Fruit fly (Drosophila melanogaster) whole organism, embryonic: Measurements from ENCODE around the gene dally.

ENCODE experiments used
- Adf1 ChIP-seq: fragments of 200-800 bp; sonication (Bioruptor generic); IDR thresholded peaks from 2 replicates; pipeline ENCODE4 v1.3.6; 2022; ENCODE audit warnings: missing biosample characterization, missing genetic modification characterization
- CG10565 ChIP-seq: fragments of 200-800 bp; sonication (Bioruptor generic); optimal IDR thresholded peaks from 3 replicates; lab custom pipeline; 2016; ENCODE audit warnings: missing biosample characterization, mild to moderate bottlenecking, missing genetic modification characterization
- CG12659 ChIP-seq: fragments of 200-800 bp; sonication (Bioruptor generic); optimal IDR thresholded peaks from 3 replicates; lab custom pipeline; 2017; ENCODE audit warnings: mild to moderate bottlenecking, missing biosample characterization, missing genetic modification reagents, missing genetic modification characterization
- CG13894 ChIP-seq: fragments of 200-800 bp; sonication (Bioruptor generic); optimal IDR thresholded peaks from 3 replicates; lab custom pipeline; 2018; ENCODE audit warnings: missing biosample characterization, mild to moderate bottlenecking, missing genetic modification characterization, moderate library complexity
- CG14441 ChIP-seq: fragments of 200-800 bp; sonication (Bioruptor generic); IDR thresholded peaks from 2 replicates; pipeline ENCODE4 v1.3.6; 2022; ENCODE audit warnings: missing biosample characterization, missing genetic modification characterization
- CG1529 ChIP-seq: fragments of 200-800 bp; sonication (Bioruptor generic); optimal IDR thresholded peaks from 3 replicates; lab custom pipeline; 2018; ENCODE audit warnings: missing biosample characterization, missing genetic modification characterization
- CG1602 ChIP-seq: fragments of 200-800 bp; sonication (Bioruptor generic); optimal IDR thresholded peaks from 3 replicates; lab custom pipeline; 2016; ENCODE audit warnings: missing biosample characterization, missing genetic modification characterization
- CG17829 ChIP-seq: fragments of 200-800 bp; optimal IDR thresholded peaks from 2 replicates; lab custom pipeline; 2019; ENCODE audit warnings: missing biosample characterization, mild to moderate bottlenecking, missing genetic modification characterization, moderate library complexity
- CG18262 ChIP-seq: fragments of 200-800 bp; optimal IDR thresholded peaks from 3 replicates; lab custom pipeline; 2019; ENCODE audit warnings: missing biosample characterization, mild to moderate bottlenecking, missing genetic modification characterization, moderate library complexity
- CG2116 ChIP-seq: fragments of 200-800 bp; sonication (Bioruptor generic); optimal IDR thresholded peaks from 3 replicates; lab custom pipeline; 2018; ENCODE audit warnings: missing biosample characterization, mild to moderate bottlenecking, missing genetic modification characterization
- CG31388 ChIP-seq: fragments of 200-800 bp; sonication (Bioruptor generic); optimal IDR thresholded peaks from 2 replicates; lab custom pipeline; 2016; ENCODE audit warnings: missing biosample characterization, missing genetic modification characterization
- CG43689 ChIP-seq: fragments of 200-800 bp; sonication (Bioruptor generic); IDR thresholded peaks from 2 replicates; pipeline ENCODE4 v1.3.6; 2022; ENCODE audit warnings: missing biosample characterization, missing genetic modification characterization
- CG9727 ChIP-seq: fragments of 200-800 bp; sonication (Bioruptor generic); optimal IDR thresholded peaks from 3 replicates; lab custom pipeline; 2017; ENCODE audit warnings: missing biosample characterization, mild to moderate bottlenecking, missing genetic modification characterization
- CG9817 ChIP-seq: fragments of 200-800 bp; sonication (Bioruptor generic); optimal IDR thresholded peaks from 2 replicates; lab custom pipeline; 2018; ENCODE audit warnings: missing biosample characterization, mild to moderate bottlenecking, missing genetic modification characterization, moderate library complexity
- ERR ChIP-seq: fragments of 200-800 bp; sonication (Bioruptor generic); optimal IDR thresholded peaks from 2 replicates; lab custom pipeline; 2016; ENCODE audit warnings: missing biosample characterization, missing genetic modification characterization
- Hr3 ChIP-seq: fragments of 200-800 bp; sonication (Bioruptor generic); optimal IDR thresholded peaks from 3 replicates; lab custom pipeline; 2016; ENCODE audit warnings: missing biosample characterization, missing genetic modification characterization
- Lpt ChIP-seq: fragments of >200 bp; optimal IDR thresholded peaks from 2 replicates; lab custom pipeline; 2018; ENCODE audit warnings: missing biosample characterization, missing genetic modification characterization
- MTF-1 ChIP-seq: fragments of 200-800 bp; sonication (Bioruptor generic); optimal IDR thresholded peaks from 2 replicates; lab custom pipeline; 2018; ENCODE audit warnings: missing biosample characterization, mild to moderate bottlenecking, missing genetic modification characterization, borderline replicate concordance
- Sry-δ ChIP-seq: fragments of 200-800 bp; sonication (Bioruptor generic); optimal IDR thresholded peaks from 2 replicates; lab custom pipeline; 2016; ENCODE audit warnings: missing biosample characterization, missing genetic modification characterization
- Taf1 ChIP-seq: fragments of 200-800 bp; sonication (Bioruptor generic); IDR thresholded peaks from 2 replicates; pipeline ENCODE4 v1.3.6; 2022; ENCODE audit warnings: missing biosample characterization, missing genetic modification characterization
- al ChIP-seq: fragments of 200-800 bp; sonication (Bioruptor generic); IDR thresholded peaks from 2 replicates; pipeline ENCODE4 v1.3.6; 2022; ENCODE audit warnings: missing biosample characterization, missing genetic modification characterization
- ara ChIP-seq: fragments of 200-800 bp; sonication (Bioruptor generic); IDR thresholded peaks from 2 replicates; pipeline ENCODE4 v1.3.6; 2022; ENCODE audit warnings: missing biosample characterization, missing genetic modification characterization
- ato ChIP-seq: fragments of 200-800 bp; sonication (Bioruptor generic); IDR thresholded peaks from 2 replicates; pipeline ENCODE4 v1.3.6; 2022; ENCODE audit warnings: missing biosample characterization, missing genetic modification characterization; ENCODE audit not compliant: partially characterized antibody
- bbx ChIP-seq: fragments of 200-800 bp; sonication (Bioruptor generic); IDR thresholded peaks from 2 replicates; pipeline ENCODE4 v1.3.6; 2022; ENCODE audit warnings: missing biosample characterization, missing genetic modification characterization; ENCODE audit not compliant: partially characterized antibody
- cad ChIP-seq: fragments of >200 bp; optimal IDR thresholded peaks from 2 replicates; lab custom pipeline; 2017; ENCODE audit warnings: missing biosample characterization, missing genetic modification characterization
- dimm ChIP-seq: fragments of 200-800 bp; sonication (Bioruptor generic); IDR thresholded peaks from 2 replicates; pipeline ENCODE4 v1.3.6; 2022; ENCODE audit warnings: missing biosample characterization, missing genetic modification characterization
- ems ChIP-seq: fragments of 200-800 bp; sonication (Bioruptor generic); optimal IDR thresholded peaks from 3 replicates; lab custom pipeline; 2016; ENCODE audit warnings: missing biosample characterization, missing genetic modification characterization
- fd64A ChIP-seq: fragments of 200-800 bp; sonication (Bioruptor generic); optimal IDR thresholded peaks from 3 replicates; lab custom pipeline; 2018; ENCODE audit warnings: missing biosample characterization, mild to moderate bottlenecking, missing genetic modification characterization
- ftz-f1 ChIP-seq: fragments of 200-800 bp; sonication (Bioruptor generic); optimal IDR thresholded peaks from 2 replicates; lab custom pipeline; 2016; ENCODE audit warnings: missing biosample characterization, missing genetic modification characterization
- gfzf ChIP-seq: fragments of 200-800 bp; sonication (Bioruptor generic); optimal IDR thresholded peaks from 2 replicates; lab custom pipeline; 2016; ENCODE audit warnings: missing biosample characterization, mild to moderate bottlenecking, missing genetic modification characterization, moderate library complexity
- gro ChIP-seq: fragments of 200-800 bp; sonication (Bioruptor generic); optimal IDR thresholded peaks from 2 replicates; lab custom pipeline; 2016; ENCODE audit warnings: missing biosample characterization, missing genetic modification characterization
- hbn ChIP-seq: fragments of 200-800 bp; sonication (Bioruptor generic); IDR thresholded peaks from 2 replicates; pipeline ENCODE4 v1.3.6; 2022; ENCODE audit warnings: missing biosample characterization, missing genetic modification characterization; ENCODE audit not compliant: partially characterized antibody
- inv ChIP-seq: fragments of 200-800 bp; sonication (Bioruptor generic); IDR thresholded peaks from 2 replicates; pipeline ENCODE4 v1.3.6; 2022; ENCODE audit warnings: missing biosample characterization, missing genetic modification characterization; ENCODE audit not compliant: partially characterized antibody
- jigr1 ChIP-seq: fragments of 200-800 bp; sonication (Bioruptor generic); IDR thresholded peaks from 3 replicates; pipeline ENCODE4 v1.3.6; 2022; ENCODE audit warnings: missing biosample characterization, missing genetic modification characterization
- luna ChIP-seq: fragments of 200-800 bp; sonication (Bioruptor generic); optimal IDR thresholded peaks from 2 replicates; lab custom pipeline; 2016; ENCODE audit warnings: missing biosample characterization, missing genetic modification characterization
- mirr ChIP-seq: fragments of 200-800 bp; sonication (Bioruptor generic); optimal IDR thresholded peaks from 3 replicates; lab custom pipeline; 2018; ENCODE audit warnings: missing biosample characterization, mild to moderate bottlenecking, missing genetic modification characterization
- nmo ChIP-seq: fragments of 200-800 bp; sonication (Bioruptor generic); optimal IDR thresholded peaks from 2 replicates; lab custom pipeline; 2018; ENCODE audit warnings: missing biosample characterization, mild to moderate bottlenecking, missing genetic modification characterization, moderate library complexity
- onecut ChIP-seq: fragments of 200-800 bp; sonication (Bioruptor generic); IDR thresholded peaks from 2 replicates; pipeline ENCODE4 v1.3.6; 2022; ENCODE audit warnings: missing biosample characterization, missing genetic modification characterization
- pan ChIP-seq, 4 experiments: fragments of >200 bp in 3 of 4; fragments of 200-800 bp in 1 of 4; sonication (Bioruptor generic) in 1 of 4; optimal IDR thresholded peaks in 3 of 4; IDR thresholded peaks in 1 of 4; 2 replicates each; pipeline versions ENCODE4 v1.3.6 to Lab custom; 2017 to 2022; ENCODE audit warnings: missing biosample characterization in 2 of 4, missing genetic modification characterization in 2 of 4, mixed read lengths in 1 of 4
- phol ChIP-seq: fragments of 200-800 bp; sonication (Bioruptor generic); optimal IDR thresholded peaks from 3 replicates; lab custom pipeline; 2018; ENCODE audit warnings: missing biosample characterization, mild to moderate bottlenecking, missing genetic modification characterization, moderate library complexity
- psq ChIP-seq: fragments of 200-800 bp; sonication (Bioruptor generic); optimal IDR thresholded peaks from 2 replicates; lab custom pipeline; 2017; ENCODE audit warnings: missing biosample characterization, missing genetic modification characterization
- run ChIP-seq: fragments of 200-800 bp; sonication (Bioruptor generic); optimal IDR thresholded peaks from 3 replicates; lab custom pipeline; 2018; ENCODE audit warnings: missing biosample characterization, mild to moderate bottlenecking, missing genetic modification characterization
- slp2 ChIP-seq: fragments of 200-800 bp; sonication (Bioruptor generic); optimal IDR thresholded peaks from 2 replicates; lab custom pipeline; 2016; ENCODE audit warnings: missing biosample characterization, missing genetic modification characterization
- sna ChIP-seq: fragments of 200-800 bp; sonication (Bioruptor generic); IDR thresholded peaks from 2 replicates; pipeline ENCODE4 v1.3.6; 2022; ENCODE audit warnings: missing biosample characterization, missing genetic modification characterization; ENCODE audit not compliant: partially characterized antibody
- sug ChIP-seq: fragments of 200-800 bp; optimal IDR thresholded peaks from 2 replicates; lab custom pipeline; 2019; ENCODE audit warnings: missing biosample characterization, mild to moderate bottlenecking, missing genetic modification characterization, moderate library complexity
- wek ChIP-seq: fragments of 200-800 bp; sonication (Bioruptor generic); optimal IDR thresholded peaks from 3 replicates; lab custom pipeline; 2018; ENCODE audit warnings: missing biosample characterization, mild to moderate bottlenecking, missing genetic modification characterization, moderate library complexity
- zen2 ChIP-seq: fragments of 200-800 bp; sonication (Bioruptor generic); IDR thresholded peaks from 3 replicates; pipeline ENCODE4 v1.3.6; 2022; ENCODE audit warnings: missing biosample characterization, missing genetic modification characterization; ENCODE audit not compliant: partially characterized antibody
- zfh1 ChIP-seq: fragments of 200-800 bp; sonication (Bioruptor generic); IDR thresholded peaks from 3 replicates; pipeline ENCODE4 v1.3.6; 2022; ENCODE audit warnings: missing biosample characterization, missing genetic modification characterization

Gene dally

DNA sequence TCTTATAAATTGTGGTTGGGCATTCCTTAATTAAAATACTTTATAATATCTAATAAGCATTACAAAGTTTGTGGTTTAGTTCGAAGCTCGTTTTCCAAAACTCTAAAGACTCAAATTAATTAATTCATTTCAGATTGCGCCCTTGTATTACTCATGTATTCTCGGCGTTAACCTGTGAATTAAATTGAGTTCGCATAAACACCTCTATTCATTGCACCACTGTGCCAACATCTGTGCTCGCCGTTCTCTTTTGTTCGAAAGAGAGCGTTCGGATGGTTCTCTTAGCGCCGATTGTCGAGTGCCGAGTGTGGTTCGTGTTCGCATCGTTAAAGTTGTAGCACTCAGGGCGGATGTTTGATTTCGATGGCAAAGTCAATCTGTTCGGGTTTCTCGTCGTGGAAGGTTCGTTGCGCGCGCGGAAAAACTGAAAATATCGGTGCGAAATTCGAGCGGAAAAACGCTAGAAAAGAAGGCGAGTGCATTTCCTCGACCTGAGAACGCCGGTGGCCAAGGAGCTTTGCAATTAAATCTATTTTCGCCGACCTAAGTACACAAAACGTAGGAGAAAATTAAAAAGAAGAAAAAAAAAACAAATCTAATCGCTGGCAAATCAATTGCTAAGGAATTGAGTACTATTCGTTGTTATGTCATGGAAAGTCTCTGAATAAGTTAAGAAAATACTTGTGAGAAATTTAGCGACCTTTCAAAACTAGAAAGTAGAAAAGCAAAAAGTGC lies at the start of gene dally (continued):
- TF ChIP-seq gro (GFP tag; lab: Kevin White, UChicago) (peak; percentile 75), ftz-f1 (GFP tag; lab: Kevin White, UChicago) (peak; percentile 44), CG18262 (tag; lab: Kevin White, UChicago) (peak; percentile 19), ems (GFP tag; lab: Kevin White, UChicago) (no peak), jigr1 (GFP tag; lab: Robert Waterston, UW) (no peak), CG12659 (GFP tag; lab: Kevin White, UChicago) (peak; percentile 3), gfzf (GFP tag; lab: Kevin White, UChicago) (no peak), CG9727 (GFP tag; lab: Kevin White, UChicago) (no peak), zfh1 (GFP tag; lab: Robert Waterston, UW) (peak; percentile 57; the same call in 2 of the 3 replicates), CG9817 (tag; lab: Kevin White, UChicago) (no peak), cad (no peak), dimm (GFP tag; lab: Robert Waterston, UW) (no peak), Lpt (GFP tag; lab: Kevin White, UChicago) (no peak), CG1529 (GFP tag; lab: Kevin White, UChicago) (no peak), phol (tag; lab: Kevin White, UChicago) (no peak), sug (peak; percentile 26), wek (GFP tag; lab: Kevin White, UChicago) (no peak), hbn (GFP tag; lab: Robert Waterston, UW) (peak; percentile 26; the same call in 1 of the 2 replicates), Adf1 (GFP tag; lab: Robert Waterston, UW) (peak; percentile 35; the same call in 1 of the 2 replicates), Taf1 (GFP tag; lab: Robert Waterston, UW) (no peak), ato (GFP tag; lab: Robert Waterston, UW) (0 out of 2 replicates have a peak, but pooled peaks have one; percentile 43), zen2 (peak; percentile 62; the same call in 1 of the 3 replicates), ERR (no peak), CG10565 (GFP tag; lab: Kevin White, UChicago) (no peak), psq (GFP tag; lab: Kevin White, UChicago) (no peak), Hr3 (GFP tag; lab: Kevin White, UChicago) (no peak), fd64A (GFP tag; lab: Kevin White, UChicago) (peak; percentile 15), nmo (GFP tag; lab: Kevin White, UChicago) (no peak), pan (optimal IDR thresholded peaks at IDR 0.05; lab: Kevin White, UChicago) (no peak), pan (GFP tag; optimal IDR thresholded peaks at IDR 0.05 in 1 of 2, IDR thresholded peaks at IDR 0.05 in 1 of 2) (peak in 1 of 2 experiments; percentile 64), ara (GFP tag; lab: Robert Waterston, UW) (no peak), mirr (peak; percentile 43), run (no peak), CG13894 (tag; lab: Kevin White, UChicago) (peak; percentile 64), luna (GFP tag; lab: Kevin White, UChicago) (no peak), CG17829 (tag; lab: Kevin White, UChicago) (peak; percentile 31), bbx (GFP tag; lab: Robert Waterston, UW) (peak; percentile 62; the same call in 1 of the 2 replicates), CG43689 (GFP tag; lab: Robert Waterston, UW) (no peak), CG14441 (0 out of 2 replicates have a peak, but pooled peaks have one; percentile 6), CG2116 (no peak), al (GFP tag; lab: Robert Waterston, UW) (no peak), CG31388 (no peak), CG1602 (GFP tag; lab: Kevin White, UChicago) (no peak), onecut (GFP tag; lab: Robert Waterston, UW) (no peak; the same call in 1 of the 2 replicates), inv (GFP tag; lab: Robert Waterston, UW) (no peak; the same call in 1 of the 2 replicates), sna (GFP tag; lab: Robert Waterston, UW) (peak; percentile 22; the same call in 1 of the 2 replicates), Sry-δ (GFP tag; lab: Kevin White, UChicago) (no peak), slp2 (GFP tag; lab: Kevin White, UChicago) (no peak), MTF-1 (GFP tag; lab: Kevin White, UChicago) (peak; percentile 72)
